Worm (Caenorhabditis elegans): Measurements from ENCODE around the gene ZK228.13.

Gene ZK228.13

ce11 chrV:18438081-18438480 lies 29.9 kb downstream of the ZK228.13 start, which contains the start of gene ZK262.8:
Gene ZK262.8, plus strand, starts transcription at chrV:18438381.
- TF ChIP-seq ceh-44 (GFP tag; IDR thresholded peaks at IDR 0.05) (no peak), nhr-76 (tag; optimal IDR thresholded peaks at IDR 0.05) (no peak), mxl-3 (GFP tag; optimal IDR thresholded peaks at IDR 0.05) (no peak)

DNA sequence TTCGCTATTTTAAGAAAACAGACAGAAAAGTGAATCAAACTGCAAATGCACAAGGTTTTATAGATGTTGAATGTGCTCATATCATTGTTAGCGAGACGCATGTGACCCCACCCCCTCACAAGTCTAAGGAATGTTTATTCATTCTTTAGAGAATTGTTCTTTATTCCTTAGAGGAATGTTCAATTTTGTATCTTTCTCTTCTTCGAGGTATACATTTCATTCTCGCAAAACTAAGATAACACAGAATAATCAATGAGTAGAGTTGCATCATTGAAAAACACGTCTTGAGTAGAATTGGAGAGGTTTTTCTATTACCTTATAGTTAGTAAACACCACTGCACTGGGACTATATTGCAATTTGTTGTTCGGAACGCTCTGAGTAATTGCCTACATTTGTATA lies 33.0 kb downstream of the ZK228.13 start, which contains the start of gene ZK262.20:
TSS of gene ZK262.20 (minus strand) at position 101 of the 400 bp plus-strand sequence.
- TF ChIP-seq nhr-41 (GFP tag; IDR thresholded peaks at IDR 0.05): no peak
- TF ChIP-seq lin-38 (GFP tag; IDR thresholded peaks at IDR 0.05): no peak

DNA sequence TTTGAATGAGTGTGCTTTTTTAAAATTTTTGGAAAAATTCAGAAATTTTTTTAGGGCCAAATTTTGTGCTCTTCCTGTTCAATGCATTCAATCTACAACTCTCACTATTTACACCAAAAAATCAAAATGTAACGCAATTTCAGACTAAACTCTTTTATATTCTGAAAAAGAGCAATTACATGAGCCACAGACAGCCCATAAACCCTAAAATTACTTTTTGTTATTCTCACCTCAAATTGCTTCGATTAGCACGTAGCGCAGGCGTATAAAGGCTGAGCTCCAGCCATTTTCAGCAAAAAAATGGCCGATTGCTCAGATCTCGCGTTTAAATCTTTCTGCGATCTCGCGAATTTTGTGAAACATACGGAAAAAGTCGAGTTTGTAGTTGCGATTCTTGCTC lies 36.5 kb downstream of the ZK228.13 start, which contains the start of gene srw-82:
TSS of gene srw-82 (plus strand) at position 301 of the 400 bp plus-strand sequence.
- TF ChIP-seq mdl-1 (tag; optimal IDR thresholded peaks at IDR 0.05) (no peak), php-3 (GFP tag; IDR thresholded peaks at IDR 0.05) (no peak), aha-1 (tag) (peak; percentile 89), spr-1 (tag; optimal IDR thresholded peaks at IDR 0.05) (no peak), daf-19 (GFP tag; conservative IDR thresholded peaks at IDR 0.05) (no peak)

DNA sequence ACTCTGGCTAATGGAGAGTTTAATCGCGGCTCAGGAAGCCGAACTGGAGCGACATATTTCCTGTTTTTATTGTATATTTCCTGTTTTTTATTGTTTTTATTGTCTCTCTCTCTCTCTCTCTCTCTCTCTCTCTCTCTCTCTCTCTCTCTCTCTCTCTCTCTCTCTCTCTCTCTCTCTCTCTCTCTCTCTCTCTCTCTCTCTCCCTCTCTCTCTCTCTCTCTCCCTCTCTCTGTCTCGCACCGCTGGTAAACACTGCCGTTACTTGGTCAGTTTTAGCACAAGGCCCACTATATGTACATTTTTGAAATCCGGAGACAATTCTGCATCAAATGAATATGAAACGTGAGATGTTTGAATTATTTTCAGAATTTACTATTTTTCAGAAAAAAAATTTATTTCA lies 37.2 kb downstream of the ZK228.13 start:
- peak; percentile 88 for TF ChIP-seq set-16 (GFP tag; IDR thresholded peaks at IDR 0.05)
- TF ChIP-seq Y105C5A.15 (GFP tag; IDR thresholded peaks at IDR 0.05): no peak

DNA sequence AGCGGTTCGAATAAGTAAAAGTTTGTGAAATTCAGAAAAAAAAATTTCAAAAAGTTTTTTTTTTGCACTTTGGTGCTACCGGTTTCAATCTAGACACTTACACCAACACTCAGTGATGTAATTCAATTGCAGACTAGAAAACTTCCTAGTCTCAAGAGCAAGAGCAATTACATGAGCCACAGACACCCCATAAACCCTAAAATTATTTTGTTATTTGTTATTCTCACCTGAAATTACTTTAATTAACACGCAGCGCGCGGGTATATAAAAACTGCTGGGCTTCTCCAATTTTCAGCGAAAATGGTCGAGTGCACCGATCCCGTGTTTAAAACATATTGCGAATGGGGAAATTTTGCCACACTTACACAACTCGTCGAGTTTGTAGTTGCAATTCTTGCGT lies 41.7 kb downstream of the ZK228.13 start, which contains the start of gene srw-83:
TSS of gene srw-83 (plus strand) at position 301 of the 400 bp plus-strand sequence.
- TF ChIP-seq hif-1 (tag; optimal IDR thresholded peaks at IDR 0.05) (no peak), egl-27 (tag; optimal IDR thresholded peaks at IDR 0.05) (no peak), mdt-29 (GFP tag; IDR thresholded peaks at IDR 0.05) (no peak), ceh-20 (GFP tag; IDR thresholded peaks at IDR 0.05) (no peak), snpc-1.2 (GFP tag; IDR thresholded peaks at IDR 0.05) (no peak), lir-3 (tag; optimal IDR thresholded peaks at IDR 0.05) (no peak), nhr-11 (tag; optimal IDR thresholded peaks at IDR 0.05) (no peak), lsy-2 (tag; optimal IDR thresholded peaks at IDR 0.05) (no peak), unc-130 (GFP tag; optimal IDR thresholded peaks at IDR 0.05) (no peak), F49E8.2 (tag; optimal IDR thresholded peaks at IDR 0.05; ENCODE audit: borderline replicate concordance) (no peak), ctbp-1 (GFP tag; IDR thresholded peaks at IDR 0.05) (no peak), dve-1 (tag; optimal IDR thresholded peaks at IDR 0.05; ENCODE audit: insufficient read depth) (no peak), lin-29 (GFP tag; IDR thresholded peaks at IDR 0.05) (no peak), lim-7 (GFP tag; IDR thresholded peaks at IDR 0.05) (no peak), fos-1 (tag; optimal IDR thresholded peaks at IDR 0.05) (no peak), rbr-2 (tag; optimal IDR thresholded peaks at IDR 0.05) (no peak), nhr-10 (tag; optimal IDR thresholded peaks at IDR 0.05) (no peak)

- no peak for TF ChIP-seq aly-2 (tag; optimal IDR thresholded peaks at IDR 0.05)
- TF ChIP-seq lsy-2 (tag; optimal IDR thresholded peaks at IDR 0.05): no peak
- peak; percentile 10 for TF ChIP-seq ceh-28 (tag; optimal IDR thresholded peaks at IDR 0.05)
- TF ChIP-seq nhr-237 (tag; optimal IDR thresholded peaks at IDR 0.05): no peak
- TF ChIP-seq lim-7 (GFP tag; IDR thresholded peaks at IDR 0.05): no peak
Measured at ce11 chrV:18425544-18425943, 42.5 kb downstream of the ZK228.13 start, which contains the start of gene ZK262.19. Gene ZK262.19, minus strand, starts transcription at chrV:18425644.
